Fruit fly (Drosophila melanogaster) whole organism, embryonic: ENCODE data around the gene Vago.

Experiments used
- CG11695 ChIP-seq: fragments of 200-800 bp; sonication (Bioruptor generic); IDR thresholded peaks from 3 replicates; pipeline ENCODE4 v1.3.6; 2022; ENCODE audit warnings: missing biosample characterization, missing genetic modification characterization
- CG12071 ChIP-seq: fragments of 200-800 bp; sonication (Bioruptor generic); optimal IDR thresholded peaks from 3 replicates; lab custom pipeline; 2018; ENCODE audit warnings: missing biosample characterization, mild to moderate bottlenecking, missing genetic modification characterization
- CG12769 ChIP-seq: fragments of 200-800 bp; sonication (Bioruptor generic); optimal IDR thresholded peaks from 2 replicates; lab custom pipeline; 2019; ENCODE audit warnings: missing biosample characterization, mild to moderate bottlenecking, missing genetic modification characterization, moderate library complexity
- CG14860 ChIP-seq: fragments of 200-800 bp; sonication (Bioruptor generic); IDR thresholded peaks from 3 replicates; pipeline ENCODE4 v1.3.6; 2022; ENCODE audit warnings: missing biosample characterization, missing genetic modification characterization; ENCODE audit not compliant: partially characterized antibody
- CG16813 ChIP-seq: fragments of 200-800 bp; sonication (Bioruptor generic); IDR thresholded peaks from 3 replicates; pipeline ENCODE4 v1.3.6; 2022; ENCODE audit warnings: missing biosample characterization, missing genetic modification characterization; ENCODE audit not compliant: partially characterized antibody
- CG34422 ChIP-seq: fragments of 200-800 bp; sonication (Bioruptor generic); IDR thresholded peaks from 3 replicates; pipeline ENCODE4 v1.3.6; 2022; ENCODE audit warnings: missing biosample characterization, missing genetic modification characterization
- CG3838 ChIP-seq: fragments of 200-800 bp; sonication (Bioruptor generic); optimal IDR thresholded peaks from 3 replicates; lab custom pipeline; 2016; ENCODE audit warnings: missing biosample characterization, missing genetic modification characterization
- CG4820 ChIP-seq: fragments of 200-800 bp; sonication (Bioruptor generic); optimal IDR thresholded peaks from 3 replicates; lab custom pipeline; 2016; ENCODE audit warnings: missing biosample characterization, missing genetic modification characterization
- CG6689 ChIP-seq: fragments of 200-800 bp; sonication (Bioruptor generic); IDR thresholded peaks from 2 replicates; pipeline ENCODE4 v1.3.6; 2022; ENCODE audit warnings: missing biosample characterization, missing genetic modification characterization
- CG6791 ChIP-seq: fragments of 200-800 bp; sonication (Bioruptor generic); IDR thresholded peaks from 3 replicates; pipeline ENCODE4 v1.3.6; 2022; ENCODE audit warnings: missing biosample characterization, missing genetic modification characterization; ENCODE audit not compliant: partially characterized antibody
- CG7372 ChIP-seq: fragments of 200-800 bp; sonication (Bioruptor generic); IDR thresholded peaks from 2 replicates; pipeline ENCODE4 v1.3.6; 2022; ENCODE audit warnings: missing biosample characterization, missing genetic modification characterization
- CG7745 ChIP-seq: fragments of 200-800 bp; sonication (Bioruptor generic); optimal IDR thresholded peaks from 2 replicates; lab custom pipeline; 2018; ENCODE audit warnings: missing biosample characterization, mild to moderate bottlenecking, missing genetic modification characterization, moderate library complexity
- CG8359 ChIP-seq: fragments of 200-800 bp; sonication (Bioruptor generic); optimal IDR thresholded peaks from 2 replicates; lab custom pipeline; 2017; ENCODE audit warnings: missing biosample characterization, mild to moderate bottlenecking, missing genetic modification characterization, borderline replicate concordance
- CrebB ChIP-seq: fragments of 200-800 bp; sonication (Bioruptor generic); optimal IDR thresholded peaks from 3 replicates; lab custom pipeline; 2018; ENCODE audit warnings: missing biosample characterization, mild to moderate bottlenecking, missing genetic modification characterization
- Doc3 ChIP-seq: fragments of 200-800 bp; sonication (Bioruptor generic); IDR thresholded peaks from 3 replicates; pipeline ENCODE4 v1.3.6; 2022; ENCODE audit warnings: missing biosample characterization, missing genetic modification characterization; ENCODE audit not compliant: partially characterized antibody
- E2f2 ChIP-seq: fragments of 200-800 bp; sonication (Bioruptor generic); IDR thresholded peaks from 2 replicates; pipeline ENCODE4 v1.3.6; 2022; ENCODE audit warnings: missing biosample characterization, missing genetic modification characterization
- Eip74EF ChIP-seq, 2 experiments: fragments of 200-800 bp in 1 of 2; fragments of >200 bp in 1 of 2; sonication (Bioruptor generic) in 1 of 2; optimal IDR thresholded peaks; 2 replicates each; lab custom pipeline; 2017 to 2019; ENCODE audit warnings: missing biosample characterization in 2 of 2, missing genetic modification characterization in 2 of 2, mild to moderate bottlenecking in 1 of 2, moderate library complexity in 1 of 2
- H2.0 ChIP-seq: fragments of 200-800 bp; sonication (Bioruptor generic); IDR thresholded peaks from 2 replicates; pipeline ENCODE4 v1.3.6; 2022; ENCODE audit warnings: missing biosample characterization, missing genetic modification characterization
- Hr51 ChIP-seq, 2 experiments: fragments of 200-800 bp; sonication (Bioruptor generic); optimal IDR thresholded peaks; 2 replicates in 1 of 2; 3 replicates in 1 of 2; lab custom pipeline; 2016 to 2018; ENCODE audit warnings: missing biosample characterization in 2 of 2, missing genetic modification characterization in 2 of 2, mild to moderate bottlenecking in 1 of 2, moderate library complexity in 1 of 2
- Lim3 ChIP-seq: fragments of 200-800 bp; sonication (Bioruptor generic); IDR thresholded peaks from 2 replicates; pipeline ENCODE4 v1.3.6; 2022; ENCODE audit warnings: missing biosample characterization, missing genetic modification characterization
- MBD-R2 ChIP-seq: fragments of 200-800 bp; sonication (Bioruptor generic); IDR thresholded peaks from 2 replicates; pipeline ENCODE4 v1.3.6; 2022; ENCODE audit warnings: missing biosample characterization, missing genetic modification characterization
- MESR4 ChIP-seq: fragments of 200-800 bp; sonication (Bioruptor generic); optimal IDR thresholded peaks from 2 replicates; lab custom pipeline; 2018; ENCODE audit warnings: missing biosample characterization, mild to moderate bottlenecking, missing genetic modification characterization, moderate library complexity
- Med ChIP-seq: fragments of 200-800 bp; sonication (Bioruptor generic); peaks from one replicate; lab custom pipeline; 2016; ENCODE audit warnings: missing biosample characterization, missing genetic modification characterization, mild to moderate bottlenecking, inconsistent platforms, moderate library complexity
- NC2α ChIP-seq: fragments of 200-800 bp; sonication (Bioruptor generic); optimal IDR thresholded peaks from 2 replicates; lab custom pipeline; 2016; ENCODE audit warnings: missing biosample characterization, missing genetic modification characterization
- Oli ChIP-seq: fragments of 200-800 bp; sonication (Bioruptor generic); optimal IDR thresholded peaks from 2 replicates; lab custom pipeline; 2018; ENCODE audit warnings: missing biosample characterization, mild to moderate bottlenecking, missing genetic modification characterization, moderate library complexity
- Opbp ChIP-seq: fragments of 200-800 bp; sonication (Bioruptor generic); IDR thresholded peaks from 3 replicates; pipeline ENCODE4 v1.3.6; 2022; ENCODE audit warnings: missing biosample characterization, missing genetic modification characterization; ENCODE audit not compliant: partially characterized antibody
- Sox102F ChIP-seq: fragments of 200-800 bp; sonication (Bioruptor generic); optimal IDR thresholded peaks from 2 replicates; lab custom pipeline; 2018; ENCODE audit warnings: missing biosample characterization, mild to moderate bottlenecking, missing genetic modification characterization, moderate library complexity
- Sry-δ ChIP-seq: fragments of 200-800 bp; sonication (Bioruptor generic); optimal IDR thresholded peaks from 2 replicates; lab custom pipeline; 2016; ENCODE audit warnings: missing biosample characterization, missing genetic modification characterization
- Stat92E ChIP-seq, 3 experiments: fragments of >200 bp in 2 of 3; fragments of 200-800 bp in 1 of 3; sonication (Bioruptor generic) in 1 of 3; optimal IDR thresholded peaks; 2 replicates each; lab custom pipeline; 2017 to 2019; ENCODE audit warnings: missing biosample characterization in 3 of 3, missing genetic modification characterization in 3 of 3, mild to moderate bottlenecking in 1 of 3, moderate library complexity in 1 of 3
- Vsx1 ChIP-seq: fragments of 200-800 bp; sonication (Bioruptor generic); optimal IDR thresholded peaks from 2 replicates; lab custom pipeline; 2017; ENCODE audit warnings: missing biosample characterization, mild to moderate bottlenecking, missing genetic modification characterization, missing genetic modification reagents
- amos ChIP-seq: fragments of 200-800 bp; sonication (Bioruptor generic); IDR thresholded peaks from 2 replicates; pipeline ENCODE4 v1.3.6; 2022; ENCODE audit warnings: missing biosample characterization, missing genetic modification characterization; ENCODE audit not compliant: partially characterized antibody
- br ChIP-seq: fragments of >200 bp; optimal IDR thresholded peaks from 2 replicates; lab custom pipeline; 2017
- fd64A ChIP-seq: fragments of 200-800 bp; sonication (Bioruptor generic); optimal IDR thresholded peaks from 3 replicates; lab custom pipeline; 2018; ENCODE audit warnings: missing biosample characterization, mild to moderate bottlenecking, missing genetic modification characterization
- hb ChIP-seq: fragments of 200-800 bp; sonication (Bioruptor generic); IDR thresholded peaks from 3 replicates; pipeline ENCODE4 v1.3.6; 2022; ENCODE audit warnings: missing biosample characterization, missing genetic modification characterization; ENCODE audit not compliant: partially characterized antibody
- hkb ChIP-seq, 2 experiments: fragments of 200-800 bp in 1 of 2; fragments of >200 bp in 1 of 2; sonication (Bioruptor generic) in 1 of 2; IDR thresholded peaks in 1 of 2; optimal IDR thresholded peaks in 1 of 2; 2 replicates each; pipeline versions ENCODE4 v1.3.6 to Lab custom; 2017 to 2022; ENCODE audit warnings: missing biosample characterization in 1 of 2, missing genetic modification characterization in 1 of 2
- knrl ChIP-seq: fragments of 200-800 bp; sonication (Bioruptor generic); IDR thresholded peaks from 3 replicates; pipeline ENCODE4 v1.3.6; 2022; ENCODE audit warnings: missing biosample characterization, missing genetic modification characterization; ENCODE audit not compliant: partially characterized antibody
- p53 ChIP-seq: fragments of 200-800 bp; sonication (Bioruptor generic); optimal IDR thresholded peaks from 2 replicates; lab custom pipeline; 2016; ENCODE audit warnings: missing biosample characterization, missing genetic modification characterization
- pzg ChIP-seq: fragments of 200-800 bp; sonication (Bioruptor generic); optimal IDR thresholded peaks from 3 replicates; lab custom pipeline; 2018; ENCODE audit warnings: missing biosample characterization, mild to moderate bottlenecking, missing genetic modification characterization, moderate library complexity
- ranshi ChIP-seq: fragments of 200-800 bp; sonication (Bioruptor generic); IDR thresholded peaks from 2 replicates; pipeline ENCODE4 v1.3.6; 2022; ENCODE audit warnings: missing biosample characterization, missing genetic modification characterization
- slp2 ChIP-seq: fragments of 200-800 bp; sonication (Bioruptor generic); optimal IDR thresholded peaks from 2 replicates; lab custom pipeline; 2016; ENCODE audit warnings: missing biosample characterization, missing genetic modification characterization
- tgo ChIP-seq: fragments of 200-800 bp; sonication (Bioruptor generic); IDR thresholded peaks from 3 replicates; pipeline ENCODE4 v1.3.6; 2022; ENCODE audit warnings: missing biosample characterization, missing genetic modification characterization
- tin ChIP-seq: fragments of 200-800 bp; sonication (Bioruptor generic); optimal IDR thresholded peaks from 3 replicates; lab custom pipeline; 2016; ENCODE audit warnings: missing biosample characterization, missing genetic modification characterization
- tna ChIP-seq: fragments of 200-800 bp; sonication (Bioruptor generic); IDR thresholded peaks from 2 replicates; pipeline ENCODE4 v1.3.6; 2022; ENCODE audit warnings: missing biosample characterization, missing genetic modification characterization; ENCODE audit not compliant: partially characterized antibody
- trem ChIP-seq: fragments of 200-800 bp; optimal IDR thresholded peaks from 3 replicates; lab custom pipeline; 2019; ENCODE audit warnings: missing biosample characterization, mild to moderate bottlenecking, missing genetic modification characterization, moderate library complexity
- unpg ChIP-seq: fragments of 200-800 bp; sonication (Bioruptor generic); optimal IDR thresholded peaks from 3 replicates; lab custom pipeline; 2018; ENCODE audit warnings: missing biosample characterization, mild to moderate bottlenecking, missing genetic modification characterization, moderate library complexity
- vnd ChIP-seq: fragments of 200-800 bp; sonication (Bioruptor generic); IDR thresholded peaks from 3 replicates; pipeline ENCODE4 v1.3.6; 2022; ENCODE audit warnings: missing biosample characterization, missing genetic modification characterization; ENCODE audit not compliant: partially characterized antibody
- zen2 ChIP-seq: fragments of 200-800 bp; sonication (Bioruptor generic); IDR thresholded peaks from 3 replicates; pipeline ENCODE4 v1.3.6; 2022; ENCODE audit warnings: missing biosample characterization, missing genetic modification characterization; ENCODE audit not compliant: partially characterized antibody

Gene Vago

DNA sequence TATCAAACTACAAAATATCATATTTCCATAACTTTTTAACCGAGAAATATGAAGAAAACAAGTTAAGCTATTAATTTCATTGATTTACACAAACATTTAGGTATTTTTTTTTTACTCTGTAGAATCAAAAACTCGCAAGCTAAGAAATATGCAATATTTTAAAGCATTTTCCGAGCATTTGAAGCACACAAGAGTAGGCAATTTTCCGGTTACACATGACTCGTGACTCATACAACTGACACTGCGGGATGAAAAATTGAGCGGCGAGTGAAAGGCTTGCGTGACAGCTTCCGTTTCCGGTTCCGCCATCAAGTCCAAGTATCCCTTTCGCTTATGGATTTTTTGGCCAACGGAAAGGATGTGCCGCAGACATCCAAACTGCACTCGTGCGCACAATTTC is 1.7 kb upstream of the Vago start (continued):
- TF ChIP-seq CG7745 (tag; lab: Kevin White, UChicago): no peak
- no peak for TF ChIP-seq fd64A
- TF ChIP-seq Med: peak; percentile 74
- no peak for TF ChIP-seq p53
- no peak for TF ChIP-seq br (lab: Kevin White, UChicago)
- no peak for TF ChIP-seq Hr51 (GFP tag; optimal IDR thresholded peaks at IDR 0.05; lab: Kevin White, UChicago)
- no peak for TF ChIP-seq Lim3 (GFP tag; lab: Robert Waterston, UW)
- TF ChIP-seq CG12769 (tag; lab: Kevin White, UChicago): no peak
- TF ChIP-seq ranshi (GFP tag; lab: Robert Waterston, UW): no peak
- no peak for TF ChIP-seq CG3838 (GFP tag; lab: Kevin White, UChicago)
- no peak for TF ChIP-seq MBD-R2 (GFP tag; lab: Robert Waterston, UW)
- TF ChIP-seq CrebB (tag; lab: Kevin White, UChicago): no peak
- TF ChIP-seq H2.0 (GFP tag; lab: Robert Waterston, UW): no peak
- TF ChIP-seq Stat92E (GFP tag; optimal IDR thresholded peaks at IDR 0.05; lab: Kevin White, UChicago): no peak

DNA sequence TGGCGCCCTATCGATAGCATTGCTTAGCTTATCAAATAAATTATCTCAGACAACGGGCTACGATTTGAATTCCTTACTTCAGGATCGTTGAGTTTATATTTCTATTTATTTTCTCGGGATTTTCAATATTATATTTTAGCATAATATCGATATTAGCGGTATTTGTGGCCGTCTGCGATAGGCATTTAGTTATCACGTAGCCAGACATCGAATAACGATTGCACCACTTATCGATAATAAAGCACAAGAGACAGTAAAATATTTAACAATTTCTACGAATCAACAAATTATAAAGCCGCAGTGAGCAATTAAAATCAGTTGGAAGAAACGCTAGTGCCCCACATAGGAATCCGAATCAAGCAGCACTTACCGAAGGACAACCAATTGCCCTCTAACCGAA is 1.1 kb downstream of the Vago start, which contains the start of gene CG2076:
Gene CG2076, plus strand, starts transcription at position 50 of the 400 bp plus-strand sequence.
- TF ChIP-seq pzg (GFP tag; lab: Kevin White, UChicago) (peak; percentile 56), Doc3 (peak; percentile 86), zen2 (peak; percentile 87; the same call in 2 of the 3 replicates), CG6791 (GFP tag; lab: Robert Waterston, UW) (peak; percentile 92), tna (GFP tag; lab: Robert Waterston, UW) (peak; percentile 95), CG6689 (no peak), NC2α (GFP tag; lab: Kevin White, UChicago) (no peak), tgo (GFP tag; lab: Robert Waterston, UW) (no peak), MESR4 (GFP tag; lab: Kevin White, UChicago) (peak; percentile 28), CG8359 (GFP tag; lab: Kevin White, UChicago) (no peak), unpg (GFP tag; lab: Kevin White, UChicago) (no peak), Sry-δ (GFP tag; lab: Kevin White, UChicago) (peak; percentile 58), E2f2 (GFP tag; lab: Robert Waterston, UW) (peak; percentile 82), trem (tag; lab: Kevin White, UChicago) (peak; percentile 30), Vsx1 (GFP tag; lab: Kevin White, UChicago) (no peak), CG11695 (GFP tag; lab: Robert Waterston, UW) (no peak), CG4820 (GFP tag; lab: Kevin White, UChicago) (no peak), CG3838 (GFP tag; lab: Kevin White, UChicago) (no peak), hb (GFP tag; lab: Robert Waterston, UW) (peak; percentile 95), CG16813 (GFP tag; lab: Robert Waterston, UW) (peak; percentile 89), vnd (GFP tag; lab: Robert Waterston, UW) (peak; percentile 92), amos (GFP tag; lab: Robert Waterston, UW) (peak; percentile 84), CG34422 (no peak), MBD-R2 (GFP tag; lab: Robert Waterston, UW) (peak; percentile 57), Opbp (GFP tag; lab: Robert Waterston, UW) (peak; percentile 82; the same call in 2 of the 3 replicates), tin (no peak), hkb (optimal IDR thresholded peaks at IDR 0.05; lab: Kevin White, UChicago) (no peak), hkb (GFP tag; IDR thresholded peaks at IDR 0.05; lab: Robert Waterston, UW) (no peak), CG12071 (GFP tag; lab: Kevin White, UChicago) (no peak), Sox102F (no peak), knrl (GFP tag; lab: Robert Waterston, UW) (peak; percentile 89), Oli (no peak), Eip74EF (GFP tag; optimal IDR thresholded peaks at IDR 0.05; lab: Kevin White, UChicago) (no peak), slp2 (no peak), CG7372 (no peak), CG14860 (peak; percentile 96)
